Worm (Caenorhabditis elegans) whole organism, L2 larva: ENCODE measurements around the gene uev-2.

Experiments
- blmp-1 ChIP-seq: sonication (generic microtip); optimal IDR thresholded peaks from 2 replicates; lab custom pipeline; 2017; ENCODE audit warnings: missing genetic modification characterization, mild to moderate bottlenecking, missing compliant biosample characterization, antibody characterized with exemption, moderate library complexity; ENCODE audit not compliant: insufficient read depth
- lsy-2 ChIP-seq, 2 experiments: fragments of 150-350 bp in 1 of 2; sonication (generic microtip) in 1 of 2; optimal IDR thresholded peaks; 2 replicates each; lab custom pipeline; 2014 to 2017; ENCODE audit warnings: missing biosample characterization in 2 of 2, missing genetic modification characterization in 2 of 2
- nhr-129 ChIP-seq: fragments of 150-350 bp; optimal IDR thresholded peaks from 2 replicates; lab custom pipeline; 2014; ENCODE audit warnings: missing biosample characterization, missing genetic modification characterization
- sma-3 ChIP-seq: sonication (generic microtip); optimal IDR thresholded peaks from 2 replicates; lab custom pipeline; 2016; ENCODE audit warnings: missing genetic modification reagents, missing genetic modification characterization, missing compliant biosample characterization
- snpc-4 ChIP-seq: fragments of 150-350 bp; optimal IDR thresholded peaks from 2 replicates; lab custom pipeline; 2014; ENCODE audit warnings: missing biosample characterization, missing genetic modification characterization
- unc-55 ChIP-seq: fragments of 150-350 bp; sonication (generic microtip); optimal IDR thresholded peaks from 3 replicates; lab custom pipeline; 2014; ENCODE audit warnings: missing biosample characterization, missing genetic modification reagents, missing genetic modification characterization

ce11 chrIII:5543050-5543449 is 39.9 kb upstream of the uev-2 start, which contains the start of gene D1044.6:
- no peak for TF ChIP-seq unc-55 (GFP tag; lab: Kevin White, UChicago)
- TF ChIP-seq blmp-1 (tag; lab: Kevin White, UChicago), result no peak
- no peak for TF ChIP-seq nhr-129 (tag; lab: Kevin White, UChicago)
- TF ChIP-seq snpc-4, result no peak
- TF ChIP-seq sma-3 (GFP tag; lab: Kevin White, UChicago), result no peak
- no peak for TF ChIP-seq lsy-2 (tag; optimal IDR thresholded peaks at IDR 0.05; lab: Kevin White, UChicago)
